Worm (Caenorhabditis elegans) whole organism, young adult: Measurements from ENCODE around the gene T13F3.8.

Experiments used
- B0336.3 ChIP-seq: fragments of 200-800 bp; sonication (Bioruptor generic); IDR thresholded peaks from 2 replicates; pipeline ENCODE4 v1.3.6; 2022; ENCODE audit warnings: missing genetic modification characterization, missing compliant biosample characterization
- C06A6.2 ChIP-seq: fragments of 200-800 bp; sonication (Bioruptor generic); conservative IDR thresholded peaks from 2 replicates; pipeline ENCODE4 v1.3.6; 2022; ENCODE audit warnings: missing genetic modification characterization, missing compliant biosample characterization
- D2030.7 ChIP-seq: fragments of 200-800 bp; sonication (Bioruptor generic); IDR thresholded peaks from 2 replicates; pipeline ENCODE4 v1.3.6; 2022; ENCODE audit warnings: missing genetic modification reagents, missing genetic modification characterization, missing compliant biosample characterization
- F23B12.7 ChIP-seq: sonication (generic microtip); optimal IDR thresholded peaks from 2 replicates; lab custom pipeline; 2017; ENCODE audit warnings: missing genetic modification characterization, mild to moderate bottlenecking, missing compliant biosample characterization, antibody characterized with exemption, moderate library complexity; ENCODE audit not compliant: insufficient read depth
- F57A8.1 ChIP-seq: fragments of 200-800 bp; sonication (Bioruptor generic); optimal IDR thresholded peaks from 2 replicates; lab custom pipeline; 2018; ENCODE audit warnings: mild to moderate bottlenecking, missing genetic modification characterization, moderate library complexity, missing compliant biosample characterization
- F57C9.4 ChIP-seq: sonication (generic microtip); optimal IDR thresholded peaks from 2 replicates; lab custom pipeline; 2017; ENCODE audit warnings: mild to moderate bottlenecking, missing genetic modification characterization, missing compliant biosample characterization
- K11D2.4 ChIP-seq: fragments of 200-800 bp; sonication (Bioruptor generic); IDR thresholded peaks from 2 replicates; pipeline ENCODE4 v1.3.6; 2022; ENCODE audit warnings: missing genetic modification reagents, missing genetic modification characterization, missing compliant biosample characterization
- K12H6.12 ChIP-seq: fragments of 200-800 bp; sonication (Bioruptor generic); optimal IDR thresholded peaks from 2 replicates; lab custom pipeline; 2018; ENCODE audit warnings: mild to moderate bottlenecking, missing genetic modification characterization, missing compliant biosample characterization
- T07F8.4 ChIP-seq: sonication (generic microtip); optimal IDR thresholded peaks from 2 replicates; lab custom pipeline; 2016; ENCODE audit warnings: mild to moderate bottlenecking, missing genetic modification characterization, moderate library complexity, missing compliant biosample characterization
- T26A5.8 ChIP-seq: sonication (generic microtip); optimal IDR thresholded peaks from 2 replicates; lab custom pipeline; 2016; ENCODE audit warnings: missing genetic modification characterization, missing compliant biosample characterization
- Y53F4B.3 ChIP-seq: fragments of 200-800 bp; sonication (Bioruptor generic); IDR thresholded peaks from 2 replicates; pipeline ENCODE4 v1.3.6; 2022; ENCODE audit warnings: missing genetic modification reagents, missing genetic modification characterization, missing compliant biosample characterization
- Y56A3A.18 ChIP-seq: fragments of 200-800 bp; sonication (Bioruptor generic); IDR thresholded peaks from 2 replicates; pipeline ENCODE4 v1.3.6; 2022; ENCODE audit warnings: missing genetic modification reagents, missing genetic modification characterization, missing compliant biosample characterization
- Y95B8A.8 ChIP-seq: fragments of 200-800 bp; sonication (Bioruptor generic); IDR thresholded peaks from 2 replicates; pipeline ENCODE4 v1.3.6; 2022; ENCODE audit warnings: missing genetic modification reagents, missing genetic modification characterization, missing compliant biosample characterization
- ZK185.1 ChIP-seq: sonication (generic microtip); optimal IDR thresholded peaks from 2 replicates; lab custom pipeline; 2016; ENCODE audit warnings: mild to moderate bottlenecking, missing genetic modification characterization, missing compliant biosample characterization; ENCODE audit not compliant: poor library complexity, severe bottlenecking
- atf-7 ChIP-seq: sonication (generic microtip); optimal IDR thresholded peaks from 2 replicates; lab custom pipeline; 2017; ENCODE audit warnings: mild to moderate bottlenecking, missing genetic modification characterization, missing compliant biosample characterization
- attf-5 ChIP-seq: fragments of 200-800 bp; sonication (Bioruptor generic); optimal IDR thresholded peaks from 2 replicates; lab custom pipeline; 2018; ENCODE audit warnings: mild to moderate bottlenecking, missing genetic modification characterization, missing compliant biosample characterization
- bed-2 ChIP-seq: fragments of 200-800 bp; sonication (Bioruptor generic); IDR thresholded peaks from 2 replicates; pipeline ENCODE4 v1.3.6; 2022; ENCODE audit warnings: missing genetic modification reagents, missing genetic modification characterization, missing compliant biosample characterization
- ccch-3 ChIP-seq: fragments of 200-800 bp; sonication (Bioruptor generic); optimal IDR thresholded peaks from 2 replicates; lab custom pipeline; 2018; ENCODE audit warnings: mild to moderate bottlenecking, missing genetic modification characterization, missing compliant biosample characterization
- cebp-2 ChIP-seq: fragments of 200-800 bp; sonication (Bioruptor generic); IDR thresholded peaks from 2 replicates; pipeline ENCODE4 v1.3.6; 2022; ENCODE audit warnings: missing genetic modification characterization, missing compliant biosample characterization
- ceh-58 ChIP-seq: fragments of 200-800 bp; sonication (Bioruptor generic); IDR thresholded peaks from 2 replicates; pipeline ENCODE4 v1.3.6; 2022; ENCODE audit warnings: missing genetic modification characterization, missing compliant biosample characterization
- dpff-1 ChIP-seq: sonication (generic microtip); optimal IDR thresholded peaks from 2 replicates; lab custom pipeline; 2017; ENCODE audit warnings: mild to moderate bottlenecking, missing genetic modification characterization, missing compliant biosample characterization
- egrh-3 ChIP-seq: fragments of 200-800 bp; sonication (Bioruptor generic); IDR thresholded peaks from 2 replicates; pipeline ENCODE4 v1.3.6; 2022; ENCODE audit warnings: missing genetic modification reagents, missing genetic modification characterization, missing compliant biosample characterization
- ekl-4 ChIP-seq: fragments of 200-800 bp; sonication (Bioruptor generic); IDR thresholded peaks from 2 replicates; pipeline ENCODE4 v1.3.6; 2022; ENCODE audit warnings: missing genetic modification reagents, missing genetic modification characterization, missing compliant biosample characterization
- ets-4 ChIP-seq: fragments of 200-800 bp; sonication (Bioruptor generic); optimal IDR thresholded peaks from 2 replicates; lab custom pipeline; 2018; ENCODE audit warnings: mild to moderate bottlenecking, missing genetic modification characterization, missing compliant biosample characterization
- gei-17 ChIP-seq: fragments of 200-800 bp; sonication (Bioruptor generic); optimal IDR thresholded peaks from 2 replicates; lab custom pipeline; 2018; ENCODE audit warnings: mild to moderate bottlenecking, missing genetic modification characterization, missing compliant biosample characterization
- hlh-26 ChIP-seq: fragments of 200-800 bp; sonication (Bioruptor generic); conservative IDR thresholded peaks from 2 replicates; pipeline ENCODE4 v1.3.6; 2022; ENCODE audit warnings: missing genetic modification reagents, missing genetic modification characterization, missing compliant biosample characterization
- hmg-20 ChIP-seq: fragments of 200-800 bp; sonication (Bioruptor generic); IDR thresholded peaks from 2 replicates; pipeline ENCODE4 v1.3.6; 2022; ENCODE audit warnings: missing genetic modification reagents, missing genetic modification characterization, missing compliant biosample characterization
- let-526 ChIP-seq: fragments of 200-800 bp; sonication (Bioruptor generic); IDR thresholded peaks from 2 replicates; pipeline ENCODE4 v1.3.6; 2022; ENCODE audit warnings: missing genetic modification reagents, missing genetic modification characterization, missing compliant biosample characterization
- lin-35 ChIP-seq, 3 experiments: fragments of 150-350 bp in 2 of 3; sonication (generic microtip) in 1 of 3; optimal IDR thresholded peaks; 2 replicates each; lab custom pipeline; 2014 to 2018; ENCODE audit warnings: missing biosample characterization in 3 of 3, missing genetic modification characterization in 3 of 3, missing genetic modification reagents in 3 of 3
- lin-40 ChIP-seq: sonication (generic microtip); optimal IDR thresholded peaks from 2 replicates; lab custom pipeline; 2016; ENCODE audit warnings: missing genetic modification characterization, mild to moderate bottlenecking, missing compliant biosample characterization, missing genotype, missing genetic modification reagents
- lsy-27 ChIP-seq: sonication (generic microtip); optimal IDR thresholded peaks from 2 replicates; lab custom pipeline; 2017; ENCODE audit warnings: missing genetic modification characterization, mild to moderate bottlenecking, missing compliant biosample characterization, antibody characterized with exemption, missing genotype, borderline replicate concordance; ENCODE audit not compliant: insufficient read depth
- mcd-1 ChIP-seq: fragments of 200-800 bp; sonication (Bioruptor generic); IDR thresholded peaks from 2 replicates; pipeline ENCODE4 v1.3.6; 2022; ENCODE audit warnings: missing genetic modification reagents, missing genetic modification characterization, missing compliant biosample characterization
- mes-4 ChIP-seq: sonication (generic microtip); optimal IDR thresholded peaks from 2 replicates; lab custom pipeline; 2016; ENCODE audit warnings: missing genotype, missing genetic modification characterization, missing compliant biosample characterization
- nhr-27 ChIP-seq: fragments of 200-800 bp; sonication (Bioruptor generic); optimal IDR thresholded peaks from 2 replicates; lab custom pipeline; 2018; ENCODE audit warnings: mild to moderate bottlenecking, missing genetic modification characterization, moderate library complexity, missing compliant biosample characterization
- nhr-80 ChIP-seq: sonication (generic microtip); optimal IDR thresholded peaks from 2 replicates; lab custom pipeline; 2016; ENCODE audit warnings: missing genetic modification characterization, missing compliant biosample characterization
- snpc-4 ChIP-seq, 5 experiments: fragments of 150-350 bp in 1 of 5; sonication (generic microtip) in 4 of 5; optimal IDR thresholded peaks; 2 replicates each; lab custom pipeline; 2014 to 2018; ENCODE audit warnings: missing genetic modification characterization in 5 of 5, missing biosample characterization in 3 of 5, antibody characterized with exemption in 2 of 5, mild to moderate bottlenecking in 2 of 5, missing compliant biosample characterization in 2 of 5, missing genotype in 2 of 5, moderate library complexity in 2 of 5, missing genetic modification reagents in 1 of 5
- tbp1 ChIP-seq: fragments of 200-800 bp; sonication (Bioruptor generic); optimal IDR thresholded peaks from 2 replicates; lab custom pipeline; 2018; ENCODE audit warnings: mild to moderate bottlenecking, missing genetic modification characterization, missing compliant biosample characterization
- tbx-9 ChIP-seq: sonication (generic microtip); optimal IDR thresholded peaks from 2 replicates; lab custom pipeline; 2016; ENCODE audit warnings: borderline replicate concordance, missing genetic modification characterization, inconsistent platforms, missing compliant biosample characterization
- tlf-1 ChIP-seq: fragments of 200-800 bp; sonication (Bioruptor generic); optimal IDR thresholded peaks from 2 replicates; lab custom pipeline; 2018; ENCODE audit warnings: mild to moderate bottlenecking, missing genetic modification characterization, missing compliant biosample characterization
- xnd-1 ChIP-seq: sonication (generic microtip); optimal IDR thresholded peaks from 2 replicates; lab custom pipeline; 2016; ENCODE audit warnings: missing genotype, missing genetic modification reagents, missing genetic modification characterization, missing compliant biosample characterization
- ztf-3 ChIP-seq: fragments of 200-800 bp; sonication (Bioruptor generic); optimal IDR thresholded peaks from 2 replicates; lab custom pipeline; 2018; ENCODE audit warnings: mild to moderate bottlenecking, missing genetic modification characterization, missing compliant biosample characterization

The T13F3.8 gene

DNA sequence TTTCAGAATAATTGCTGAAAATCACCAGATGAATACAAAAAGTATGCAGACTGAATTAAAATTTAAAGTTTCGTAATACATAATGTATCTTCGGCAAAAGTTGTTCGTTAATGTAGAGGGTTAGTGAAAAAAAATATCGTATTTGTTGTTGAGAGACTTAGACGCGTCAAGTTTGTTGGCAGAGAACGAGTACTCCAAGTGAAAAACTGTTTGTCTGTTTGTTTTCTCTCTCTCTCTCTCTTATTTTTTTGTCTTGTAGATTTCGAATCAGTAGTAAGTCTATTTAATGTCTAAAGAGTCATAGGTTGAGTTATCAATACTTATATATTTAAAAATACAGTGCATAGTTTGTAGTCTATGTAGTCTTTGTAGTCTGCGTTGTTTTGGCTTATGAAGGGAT is at the start of gene T13F3.8, which contains the start of gene fbxa-2:
TSS of gene T13F3.8 (plus strand) at position 245 of the 400 bp plus-strand sequence.
TSS of gene fbxa-2 (minus strand) at position 101 of the 400 bp plus-strand sequence.
- TF ChIP-seq T07F8.4 (tag; lab: Kevin White, UChicago) (no peak), lin-40 (tag; lab: Kevin White, UChicago) (no peak), tbp1 (GFP tag; lab: Kevin White, UChicago) (no peak), ets-4 (GFP tag; lab: Kevin White, UChicago) (no peak)
- TF ChIP-seq, all 124 proteins: peak for 0

- TF ChIP-seq tlf-1 (no peak), xnd-1 (tag; lab: Kevin White, UChicago) (no peak), egrh-3 (no peak), Y56A3A.18 (GFP tag; lab: Robert Waterston, UW) (no peak), mcd-1 (GFP tag; lab: Robert Waterston, UW) (no peak), lin-35 (GFP tag; optimal IDR thresholded peaks at IDR 0.05; lab: Kevin White, UChicago) (no peak), F57C9.4 (no peak), F57A8.1 (GFP tag; lab: Kevin White, UChicago) (no peak), C06A6.2 (GFP tag; lab: Robert Waterston, UW) (no peak), T07F8.4 (tag; lab: Kevin White, UChicago) (no peak), hlh-26 (no peak), snpc-4 (GFP tag; optimal IDR thresholded peaks at IDR 0.05; lab: Kevin White, UChicago) (no peak), snpc-4 (tag; optimal IDR thresholded peaks at IDR 0.05; lab: Kevin White, UChicago) (no peak), nhr-80 (tag; lab: Kevin White, UChicago) (no peak), attf-5 (GFP tag; lab: Kevin White, UChicago) (no peak), cebp-2 (GFP tag; lab: Robert Waterston, UW) (no peak), tbx-9 (no peak)
- TF ChIP-seq, all 124 proteins: peak for 0
Measured at ce11 chrV:16220020-16220419, 49.6 kb upstream of the T13F3.8 start.

- no peak for TF ChIP-seq atf-7 (tag; lab: Kevin White, UChicago)
Measured at ce11 chrV:16224027-16224426, 45.6 kb upstream of the T13F3.8 start, which contains the start of gene stdh-2. stdh-2 (plus strand) TSS chrV:16224327.

ce11 chrV:16225524-16226116 is 44.0 kb upstream of the T13F3.8 start:
- no peak for TF ChIP-seq tlf-1
- TF ChIP-seq Y56A3A.18 (GFP tag; lab: Robert Waterston, UW) = 0 out of 2 replicates have a peak, but pooled peaks have one; percentile 40
- TF ChIP-seq lsy-27 = peak; percentile 21
- no peak for TF ChIP-seq mes-4 (tag; lab: Kevin White, UChicago)
- no peak for TF ChIP-seq K11D2.4 (GFP tag; lab: Robert Waterston, UW)
- TF ChIP-seq K12H6.12 (tag; lab: Kevin White, UChicago) = no peak
- no peak for TF ChIP-seq ztf-3 (GFP tag; lab: Kevin White, UChicago)
- no peak for TF ChIP-seq cebp-2 (GFP tag; lab: Robert Waterston, UW)
- TF ChIP-seq Y95B8A.8 (GFP tag; lab: Robert Waterston, UW) = no peak
- no peak for TF ChIP-seq Y53F4B.3
- no peak for TF ChIP-seq bed-2 (GFP tag; lab: Robert Waterston, UW)
- no peak for TF ChIP-seq gei-17 (GFP tag; lab: Kevin White, UChicago)
- TF ChIP-seq ekl-4 (GFP tag; lab: Robert Waterston, UW) = peak; percentile 65
- TF ChIP-seq snpc-4 (GFP tag; optimal IDR thresholded peaks at IDR 0.05; lab: Kevin White, UChicago) = peak; percentile 89
- peak; percentile 82 to 97 (median 92) for TF ChIP-seq snpc-4 (tag; optimal IDR thresholded peaks at IDR 0.05; lab: Kevin White, UChicago)
- no peak for TF ChIP-seq T26A5.8 (tag; lab: Kevin White, UChicago)
- TF ChIP-seq let-526 (GFP tag; lab: Robert Waterston, UW) = no peak
- TF ChIP-seq tbp1 (GFP tag; lab: Kevin White, UChicago) = peak; percentile 70
- TF ChIP-seq dpff-1 (tag; lab: Kevin White, UChicago) = no peak
- TF ChIP-seq F23B12.7 (tag; lab: Kevin White, UChicago) = peak; percentile 52
- TF ChIP-seq B0336.3 (GFP tag; lab: Robert Waterston, UW) = peak; percentile 65
- no peak for TF ChIP-seq tbx-9
- TF ChIP-seq nhr-27 (tag; lab: Kevin White, UChicago) = no peak
- no peak for TF ChIP-seq hmg-20 (GFP tag; lab: Robert Waterston, UW)
- peak; percentile 76 for TF ChIP-seq D2030.7
- TF ChIP-seq ZK185.1 = no peak
- TF ChIP-seq ceh-58 (GFP tag; lab: Robert Waterston, UW) = 0 out of 2 replicates have a peak, but pooled peaks have one; percentile 50
- no peak for TF ChIP-seq ccch-3 (GFP tag; lab: Kevin White, UChicago)
